Fruit fly (Drosophila melanogaster) whole organism, embryonic: ENCODE results near the gene CG3662.

Experiments
- Adf1 ChIP-seq: fragments of 200-800 bp; sonication (Bioruptor generic); IDR thresholded peaks from 2 replicates; pipeline ENCODE4 v1.3.6; 2022; ENCODE audit warnings: missing biosample characterization, missing genetic modification characterization
- C15 ChIP-seq: fragments of 200-800 bp; sonication (Bioruptor generic); IDR thresholded peaks from 3 replicates; pipeline ENCODE4 v1.3.6; 2022; ENCODE audit warnings: missing biosample characterization, missing genetic modification characterization
- CG10462 ChIP-seq: fragments of 200-800 bp; sonication (Bioruptor generic); optimal IDR thresholded peaks from 2 replicates; lab custom pipeline; 2016; ENCODE audit warnings: missing biosample characterization, missing genetic modification characterization
- CG10979 ChIP-seq: fragments of 200-800 bp; sonication (Bioruptor generic); optimal IDR thresholded peaks from 2 replicates; lab custom pipeline; 2018; ENCODE audit warnings: missing biosample characterization, mild to moderate bottlenecking, missing genetic modification characterization, moderate library complexity
- CG11247 ChIP-seq: fragments of 200-800 bp; sonication (Bioruptor generic); IDR thresholded peaks from 2 replicates; pipeline ENCODE4 v1.3.6; 2022; ENCODE audit warnings: missing biosample characterization, missing genetic modification characterization
- CG11696 ChIP-seq: fragments of 200-800 bp; sonication (Bioruptor generic); IDR thresholded peaks from 2 replicates; pipeline ENCODE4 v1.3.6; 2022; ENCODE audit warnings: missing biosample characterization, missing genetic modification characterization
- CG12219 ChIP-seq: fragments of 200-800 bp; sonication (Bioruptor generic); optimal IDR thresholded peaks from 3 replicates; lab custom pipeline; 2018; ENCODE audit warnings: missing biosample characterization, mild to moderate bottlenecking, missing genetic modification characterization
- CG12391 ChIP-seq: fragments of 200-800 bp; sonication (Bioruptor generic); optimal IDR thresholded peaks from 3 replicates; lab custom pipeline; 2018; ENCODE audit warnings: missing biosample characterization, mild to moderate bottlenecking, missing genetic modification characterization, moderate library complexity
- CG13894 ChIP-seq: fragments of 200-800 bp; sonication (Bioruptor generic); optimal IDR thresholded peaks from 3 replicates; lab custom pipeline; 2018; ENCODE audit warnings: missing biosample characterization, mild to moderate bottlenecking, missing genetic modification characterization, moderate library complexity
- CG14014 ChIP-seq: fragments of 200-800 bp; sonication (Bioruptor generic); IDR thresholded peaks from 2 replicates; pipeline ENCODE4 v1.3.6; 2022; ENCODE audit warnings: missing biosample characterization, missing genetic modification characterization
- CG17568 ChIP-seq: fragments of 200-800 bp; sonication (Bioruptor generic); optimal IDR thresholded peaks from 2 replicates; lab custom pipeline; 2018; ENCODE audit warnings: missing biosample characterization, mild to moderate bottlenecking, missing genetic modification characterization, moderate library complexity
- CG18476 ChIP-seq: fragments of 200-800 bp; sonication (Bioruptor generic); optimal IDR thresholded peaks from 2 replicates; lab custom pipeline; 2016; ENCODE audit warnings: missing biosample characterization, mild to moderate bottlenecking, missing genetic modification characterization
- CG32532 ChIP-seq: fragments of 200-800 bp; sonication (Bioruptor generic); IDR thresholded peaks from 2 replicates; pipeline ENCODE4 v1.3.6; 2022; ENCODE audit warnings: missing biosample characterization, missing genetic modification characterization
- CG34376 ChIP-seq: fragments of 200-800 bp; sonication (Bioruptor generic); optimal IDR thresholded peaks from 2 replicates; lab custom pipeline; 2018; ENCODE audit warnings: missing biosample characterization, mild to moderate bottlenecking, missing genetic modification characterization
- CG3995 ChIP-seq: fragments of 200-800 bp; sonication (Bioruptor generic); optimal IDR thresholded peaks from 3 replicates; lab custom pipeline; 2016; ENCODE audit warnings: missing biosample characterization, missing genetic modification characterization
- CG4404 ChIP-seq: fragments of 200-800 bp; sonication (Bioruptor generic); IDR thresholded peaks from 2 replicates; pipeline ENCODE4 v1.3.6; 2022; ENCODE audit warnings: missing biosample characterization, missing genetic modification characterization
- CG8290 ChIP-seq, 3 experiments: fragments of 200-800 bp; sonication (Bioruptor generic); optimal IDR thresholded peaks; 2 replicates each; lab custom pipeline; 2016 to 2019; ENCODE audit warnings: missing biosample characterization in 3 of 3, missing genetic modification characterization in 3 of 3, mild to moderate bottlenecking in 2 of 3, moderate library complexity in 1 of 3
- CG9876 ChIP-seq: fragments of 200-800 bp; sonication (Bioruptor generic); optimal IDR thresholded peaks from 2 replicates; lab custom pipeline; 2016; ENCODE audit warnings: missing biosample characterization, missing genetic modification characterization
- D19A ChIP-seq: fragments of 200-800 bp; optimal IDR thresholded peaks from 3 replicates; lab custom pipeline; 2019; ENCODE audit warnings: missing biosample characterization, mild to moderate bottlenecking, missing genetic modification characterization, moderate library complexity
- D19B ChIP-seq: fragments of 200-800 bp; sonication (Bioruptor generic); optimal IDR thresholded peaks from 2 replicates; lab custom pipeline; 2017; ENCODE audit warnings: missing biosample characterization, mild to moderate bottlenecking, missing genetic modification characterization
- ERR ChIP-seq: fragments of 200-800 bp; sonication (Bioruptor generic); optimal IDR thresholded peaks from 2 replicates; lab custom pipeline; 2016; ENCODE audit warnings: missing biosample characterization, missing genetic modification characterization
- Ets65A ChIP-seq: fragments of 200-800 bp; sonication (Bioruptor generic); peaks from one replicate; lab custom pipeline; 2016; ENCODE audit warnings: missing biosample characterization, missing genetic modification characterization
- Ets97D ChIP-seq: fragments of 200-800 bp; sonication (Bioruptor generic); optimal IDR thresholded peaks from 3 replicates; lab custom pipeline; 2016; ENCODE audit warnings: missing biosample characterization, missing genetic modification characterization
- HLH3B ChIP-seq: fragments of 200-800 bp; sonication (Bioruptor generic); IDR thresholded peaks from 2 replicates; pipeline ENCODE4 v1.3.6; 2022; ENCODE audit warnings: missing biosample characterization, missing genetic modification characterization
- Hr39 ChIP-seq: fragments of >200 bp; optimal IDR thresholded peaks from 2 replicates; lab custom pipeline; 2017
- Meics ChIP-seq: fragments of 200-800 bp; sonication (Bioruptor generic); optimal IDR thresholded peaks from 2 replicates; lab custom pipeline; 2017; ENCODE audit warnings: missing biosample characterization, mild to moderate bottlenecking, missing genetic modification characterization
- Neu2 ChIP-seq: fragments of 200-800 bp; sonication (Bioruptor generic); optimal IDR thresholded peaks from 3 replicates; lab custom pipeline; 2016; ENCODE audit warnings: missing biosample characterization, missing genetic modification characterization, borderline replicate concordance
- Optix ChIP-seq: fragments of 200-800 bp; sonication (Bioruptor generic); IDR thresholded peaks from 3 replicates; pipeline ENCODE4 v1.3.6; 2022; ENCODE audit warnings: missing biosample characterization, missing genetic modification characterization
- PHDP ChIP-seq: fragments of 200-800 bp; sonication (Bioruptor generic); optimal IDR thresholded peaks from 3 replicates; lab custom pipeline; 2018; ENCODE audit warnings: missing biosample characterization, mild to moderate bottlenecking, missing genetic modification characterization, moderate library complexity
- Side ChIP-seq: fragments of 200-800 bp; sonication (Bioruptor generic); optimal IDR thresholded peaks from 2 replicates; lab custom pipeline; 2016; ENCODE audit warnings: missing biosample characterization, missing genetic modification characterization
- Taf1 ChIP-seq: fragments of 200-800 bp; sonication (Bioruptor generic); IDR thresholded peaks from 2 replicates; pipeline ENCODE4 v1.3.6; 2022; ENCODE audit warnings: missing biosample characterization, missing genetic modification characterization
- Tbp ChIP-seq: fragments of >200 bp; optimal IDR thresholded peaks from 2 replicates; lab custom pipeline; 2018; ENCODE audit warnings: missing biosample characterization, missing genetic modification characterization
- ase ChIP-seq: fragments of 200-800 bp; sonication (Bioruptor generic); IDR thresholded peaks from 3 replicates; pipeline ENCODE4 v1.3.6; 2022; ENCODE audit warnings: missing biosample characterization, missing genetic modification characterization
- ash1 ChIP-seq: fragments of 200-800 bp; sonication (Bioruptor generic); optimal IDR thresholded peaks from 2 replicates; lab custom pipeline; 2018; ENCODE audit warnings: missing biosample characterization, mild to moderate bottlenecking, missing genetic modification characterization
- cad ChIP-seq: fragments of >200 bp; optimal IDR thresholded peaks from 2 replicates; lab custom pipeline; 2017; ENCODE audit warnings: missing biosample characterization, missing genetic modification characterization
- chif ChIP-seq, 2 experiments: fragments of 200-800 bp; sonication (Bioruptor generic); optimal IDR thresholded peaks; 3 replicates each; lab custom pipeline; 2016; ENCODE audit warnings: missing biosample characterization in 2 of 2, missing genetic modification characterization in 2 of 2
- dmrt99B ChIP-seq: fragments of 200-800 bp; sonication (Bioruptor generic); optimal IDR thresholded peaks from 2 replicates; lab custom pipeline; 2018; ENCODE audit warnings: missing biosample characterization, mild to moderate bottlenecking, missing genetic modification characterization, moderate library complexity
- dpn ChIP-seq, 2 experiments: fragments of 200-800 bp; sonication (Bioruptor generic); optimal IDR thresholded peaks; 3 replicates each; lab custom pipeline; 2016; ENCODE audit warnings: missing biosample characterization in 2 of 2, missing genetic modification characterization in 2 of 2
- ewg ChIP-seq: fragments of 200-800 bp; sonication (Bioruptor generic); optimal IDR thresholded peaks from 3 replicates; lab custom pipeline; 2017; ENCODE audit warnings: mild to moderate bottlenecking, missing biosample characterization, missing genetic modification reagents, missing genetic modification characterization
- gcm2 ChIP-seq: fragments of 200-800 bp; sonication (Bioruptor generic); optimal IDR thresholded peaks from 2 replicates; lab custom pipeline; 2016; ENCODE audit warnings: missing biosample characterization, missing genetic modification characterization
- ham ChIP-seq: fragments of 200-800 bp; sonication (Bioruptor generic); IDR thresholded peaks from 2 replicates; pipeline ENCODE4 v1.3.6; 2022; ENCODE audit warnings: missing biosample characterization, missing genetic modification characterization
- nerfin-2 ChIP-seq: fragments of 200-800 bp; sonication (Bioruptor generic); IDR thresholded peaks from 2 replicates; pipeline ENCODE4 v1.3.6; 2022; ENCODE audit warnings: missing biosample characterization, missing genetic modification characterization; ENCODE audit not compliant: partially characterized antibody
- odd ChIP-seq: fragments of 200-800 bp; sonication (Bioruptor generic); optimal IDR thresholded peaks from 2 replicates; lab custom pipeline; 2017; ENCODE audit warnings: missing biosample characterization, mild to moderate bottlenecking, missing genetic modification characterization
- pho ChIP-seq: fragments of 200-800 bp; sonication (Bioruptor generic); optimal IDR thresholded peaks from 2 replicates; lab custom pipeline; 2016; ENCODE audit warnings: missing biosample characterization, missing genetic modification characterization
- phol ChIP-seq: fragments of 200-800 bp; sonication (Bioruptor generic); optimal IDR thresholded peaks from 3 replicates; lab custom pipeline; 2018; ENCODE audit warnings: missing biosample characterization, mild to moderate bottlenecking, missing genetic modification characterization, moderate library complexity
- pros ChIP-seq: fragments of 200-800 bp; sonication (Bioruptor generic); optimal IDR thresholded peaks from 3 replicates; lab custom pipeline; 2019; ENCODE audit warnings: missing biosample characterization, mild to moderate bottlenecking, missing genetic modification characterization, moderate library complexity
- wdn ChIP-seq: fragments of 200-800 bp; sonication (Bioruptor generic); IDR thresholded peaks from 2 replicates; pipeline ENCODE4 v1.3.6; 2022; ENCODE audit warnings: missing biosample characterization, missing genetic modification characterization

The CG3662 gene

DNA sequence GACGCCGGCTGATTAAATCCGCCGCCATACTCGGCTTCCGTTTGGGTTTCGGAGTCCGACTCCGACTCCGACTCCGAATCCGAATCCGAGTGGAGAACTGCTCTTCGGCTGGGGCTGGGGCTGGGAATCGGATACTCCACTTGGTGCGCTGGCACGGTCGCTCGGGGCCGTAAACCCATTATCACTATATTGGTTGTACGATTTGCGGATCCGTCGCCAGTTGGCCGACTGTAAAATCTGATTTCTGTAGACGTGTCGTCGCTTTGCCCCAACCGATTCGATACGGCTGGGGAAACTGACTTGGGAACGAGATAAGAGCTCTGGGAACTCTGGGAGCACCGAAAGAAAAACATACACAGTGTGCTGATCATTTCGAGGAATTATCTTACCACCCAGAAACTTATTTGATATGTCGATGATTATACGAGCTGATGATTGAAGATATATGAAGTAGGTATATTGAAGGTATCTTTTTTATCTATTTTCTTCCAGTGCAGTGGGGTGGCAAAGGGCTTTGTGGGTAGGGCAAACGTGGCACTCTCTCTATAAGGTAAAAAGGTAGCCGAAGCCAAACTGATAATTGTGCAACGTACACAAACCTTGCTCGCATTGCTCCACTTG lies 36.9 kb downstream of the CG3662 start (continued):
- no peak for TF ChIP-seq CG9876 (GFP tag; lab: Kevin White, UChicago)
- TF ChIP-seq Ets65A (GFP tag; lab: Kevin White, UChicago), result peak; percentile 46
- TF ChIP-seq ham (GFP tag; lab: Robert Waterston, UW), result no peak

DNA sequence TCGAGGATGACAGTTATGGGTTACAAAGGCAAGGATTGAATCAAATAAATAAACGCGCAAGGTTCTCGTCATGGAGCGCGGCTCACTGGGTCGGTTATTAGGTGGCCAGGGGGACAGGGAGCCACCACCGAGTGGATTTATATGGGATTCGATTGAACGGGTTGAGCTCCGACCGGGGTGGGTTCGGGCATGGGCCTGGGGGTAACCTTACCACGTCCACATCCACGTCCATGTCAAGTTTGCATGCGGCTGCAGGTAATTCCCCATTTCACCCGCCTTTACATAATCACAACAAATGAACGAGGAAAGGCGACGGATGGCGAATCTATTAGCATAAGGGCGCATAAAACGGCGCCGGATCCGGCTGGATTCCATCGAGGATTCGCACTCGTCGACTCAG lies 38.8 kb downstream of the CG3662 start, which contains the start of gene CG13950:
TSS of gene CG13950 (plus strand) at position 301 of the 400 bp plus-strand sequence.
- TF ChIP-seq ERR (GFP tag; lab: Kevin White, UChicago) (no peak), pho (no peak), Hr39 (lab: Kevin White, UChicago) (no peak), CG3995 (no peak), CG10462 (GFP tag; lab: Kevin White, UChicago) (no peak)

DNA sequence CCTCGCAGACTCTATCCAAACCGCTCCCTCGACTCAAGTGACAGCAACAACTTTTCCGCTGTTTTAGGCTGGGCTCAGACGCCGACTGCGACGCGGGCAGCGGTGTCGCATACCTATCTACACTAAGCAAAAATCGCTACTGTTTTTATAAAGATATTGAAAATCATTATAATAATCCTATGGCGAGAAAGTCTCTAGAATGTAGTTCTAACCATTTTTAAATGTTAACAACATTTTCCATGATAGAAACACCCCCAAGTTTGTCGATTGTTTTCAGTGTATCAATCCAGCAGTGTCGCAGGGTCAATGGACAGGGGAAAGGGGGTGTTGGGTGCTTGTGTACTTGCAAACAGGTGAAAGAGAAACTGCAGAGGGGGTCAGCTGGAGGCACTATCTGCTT lies 44.8 kb downstream of the CG3662 start:
- peak; percentile 91 for TF ChIP-seq ewg (GFP tag; lab: Kevin White, UChicago)
- peak; percentile 97 for TF ChIP-seq chif (GFP tag; optimal IDR thresholded peaks at IDR 0.05; lab: Kevin White, UChicago)
- peak; percentile 93 for TF ChIP-seq CG8290 (GFP tag; optimal IDR thresholded peaks at IDR 0.05; lab: Kevin White, UChicago)
- TF ChIP-seq CG8290 (tag; optimal IDR thresholded peaks at IDR 0.05; lab: Kevin White, UChicago), result peak; percentile 70 to 98
- TF ChIP-seq odd (GFP tag; lab: Kevin White, UChicago), result peak; percentile 93
- peak; percentile 95 for TF ChIP-seq gcm2
- peak; percentile 95 for TF ChIP-seq PHDP (tag; lab: Kevin White, UChicago)
- TF ChIP-seq CG14014, result peak; percentile 97
- peak; percentile 49 for TF ChIP-seq pros (GFP tag; lab: Kevin White, UChicago)
- TF ChIP-seq CG11247 (GFP tag; lab: Robert Waterston, UW), result peak; percentile 95
- peak; percentile 95 for TF ChIP-seq CG18476
- peak; percentile 94 for TF ChIP-seq Meics (GFP tag; lab: Kevin White, UChicago)
- peak; percentile 97 for TF ChIP-seq Side (GFP tag; lab: Kevin White, UChicago)
- TF ChIP-seq dmrt99B (tag; lab: Kevin White, UChicago), result peak; percentile 98
- peak; percentile 97 for TF ChIP-seq CG32532 (GFP tag; lab: Robert Waterston, UW)
- peak; percentile 84 for TF ChIP-seq CG34376
- peak; percentile 88 for TF ChIP-seq CG13894 (tag; lab: Kevin White, UChicago)
- peak; percentile 94 for TF ChIP-seq C15
- TF ChIP-seq nerfin-2 (GFP tag; lab: Robert Waterston, UW), result no peak
- peak; percentile 97 for TF ChIP-seq CG12391
- peak; percentile 95 for TF ChIP-seq CG10979 (tag; lab: Kevin White, UChicago)
- TF ChIP-seq Ets97D (GFP tag; lab: Kevin White, UChicago), result peak; percentile 88
- TF ChIP-seq D19A (tag; lab: Kevin White, UChicago), result peak; percentile 92
- TF ChIP-seq CG4404 (GFP tag; lab: Robert Waterston, UW), result peak; percentile 94
- peak; percentile 84 for TF ChIP-seq Taf1
- TF ChIP-seq Neu2 (GFP tag; lab: Kevin White, UChicago), result peak; percentile 63
- TF ChIP-seq ash1 (GFP tag; lab: Kevin White, UChicago), result peak; percentile 92
- TF ChIP-seq dpn (GFP tag; optimal IDR thresholded peaks at IDR 0.05; lab: Kevin White, UChicago), result peak; percentile 97 to 98
- TF ChIP-seq CG17568 (GFP tag; lab: Kevin White, UChicago), result peak; percentile 95
- TF ChIP-seq ase, result peak; percentile 96
- peak; percentile 95 for TF ChIP-seq phol (tag; lab: Kevin White, UChicago)
- peak; percentile 95 for TF ChIP-seq HLH3B
- no peak for TF ChIP-seq Tbp (GFP tag; lab: Kevin White, UChicago)
- peak; percentile 93 for TF ChIP-seq Adf1
- TF ChIP-seq Optix (GFP tag; lab: Robert Waterston, UW), result peak; percentile 95
- TF ChIP-seq CG12219 (GFP tag; lab: Kevin White, UChicago), result peak; percentile 95
- TF ChIP-seq CG11696 (GFP tag; lab: Robert Waterston, UW), result peak; percentile 80
- no peak for TF ChIP-seq cad (GFP tag; lab: Kevin White, UChicago)
- peak; percentile 78 for TF ChIP-seq D19B (GFP tag; lab: Kevin White, UChicago)
- peak; percentile 93 for TF ChIP-seq wdn (GFP tag; lab: Robert Waterston, UW)
